Worm (Caenorhabditis elegans) whole organism, L2 larva: ENCODE data around the gene oac-6.
"Not testable (repeated sequence)": the region's sequence is repeated elsewhere in the genome, so short reads cannot be mapped to it uniquely, and the experiment has no call there.

Experiments
- ceh-16 ChIP-seq: fragments of 150-350 bp; optimal IDR thresholded peaks from 2 replicates; lab custom pipeline; 2014; ENCODE audit warnings: missing biosample characterization, missing genetic modification characterization
- lin-11 ChIP-seq: fragments of 150-350 bp; sonication (generic microtip); optimal IDR thresholded peaks from 2 replicates; lab custom pipeline; 2014; ENCODE audit warnings: missing biosample characterization, missing genetic modification characterization, inconsistent platforms, mixed read lengths
- lin-39 ChIP-seq: fragments of 150-350 bp; optimal IDR thresholded peaks from 2 replicates; lab custom pipeline; 2014; ENCODE audit warnings: missing biosample characterization, missing genetic modification reagents, missing genetic modification characterization
- lsy-2 ChIP-seq, 2 experiments: fragments of 150-350 bp in 1 of 2; sonication (generic microtip) in 1 of 2; optimal IDR thresholded peaks; 2 replicates each; lab custom pipeline; 2014 to 2017; ENCODE audit warnings: missing biosample characterization in 2 of 2, missing genetic modification characterization in 2 of 2
- nhr-237 ChIP-seq: fragments of 150-350 bp; optimal IDR thresholded peaks from 2 replicates; lab custom pipeline; 2014; ENCODE audit warnings: missing biosample characterization, missing genetic modification characterization
- nhr-25 ChIP-seq: fragments of 150-350 bp; sonication (generic microtip); optimal IDR thresholded peaks from 3 replicates; lab custom pipeline; 2014; ENCODE audit warnings: missing biosample characterization, missing genetic modification characterization
- nhr-77 ChIP-seq: fragments of 150-350 bp; optimal IDR thresholded peaks from 2 replicates; lab custom pipeline; 2014; ENCODE audit warnings: missing biosample characterization, missing genetic modification characterization
- snpc-4 ChIP-seq: fragments of 150-350 bp; optimal IDR thresholded peaks from 2 replicates; lab custom pipeline; 2014; ENCODE audit warnings: missing biosample characterization, missing genetic modification characterization
- unc-62 ChIP-seq: fragments of 150-350 bp; optimal IDR thresholded peaks from 2 replicates; lab custom pipeline; 2014; ENCODE audit warnings: missing biosample characterization, missing genetic modification reagents, missing genetic modification characterization
- ztf-11 ChIP-seq: sonication (generic microtip); optimal IDR thresholded peaks from 2 replicates; lab custom pipeline; 2017; ENCODE audit warnings: missing biosample characterization, missing genetic modification characterization

DNA sequence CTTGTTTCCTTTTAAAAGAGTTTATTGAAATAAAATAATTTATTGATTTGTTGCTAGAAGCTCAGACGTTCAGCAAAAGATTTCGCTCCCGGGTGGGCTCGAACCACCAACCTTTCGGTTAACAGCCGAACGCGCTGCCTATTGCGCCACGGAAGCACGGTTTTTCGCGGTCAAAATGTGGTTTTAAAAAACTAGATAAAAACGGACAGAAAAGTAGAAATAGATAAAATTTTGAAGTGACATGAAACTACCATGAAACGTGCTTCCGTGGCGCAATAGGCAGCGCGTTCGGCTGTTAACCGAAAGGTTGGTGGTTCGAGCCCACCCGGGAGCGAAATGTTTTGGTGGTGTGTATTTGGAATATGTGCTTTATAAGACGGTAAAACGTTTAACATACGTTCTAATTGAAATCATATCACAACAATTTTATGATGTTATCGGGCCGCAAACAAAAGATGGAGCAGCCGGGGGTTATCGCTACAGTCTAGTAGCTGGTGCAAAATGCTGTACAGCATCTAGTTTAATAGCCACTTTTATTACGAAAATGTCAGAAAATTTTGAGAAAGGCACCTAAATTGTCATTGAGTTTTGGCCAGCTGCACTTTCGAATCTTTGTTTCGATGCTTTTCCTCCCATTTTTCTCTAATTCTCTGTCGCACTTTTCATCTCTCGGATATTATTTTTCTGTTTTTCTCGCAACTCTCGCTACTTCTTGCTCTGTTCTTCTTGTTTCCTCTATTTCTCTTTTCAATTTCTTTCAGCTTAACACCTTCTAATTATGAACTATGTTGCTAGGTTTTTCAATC lies 36.0 kb downstream of the oac-6 start, which contains the start of gene slc-9B.2:
- TF ChIP-seq snpc-4 (tag; lab: Kevin White, UChicago); nhr-77 (tag; lab: Kevin White, UChicago); lin-39 (tag; lab: Kevin White, UChicago); lin-11 (tag; lab: Kevin White, UChicago); unc-62 (GFP tag; lab: Kevin White, UChicago); nhr-237 (tag; lab: Kevin White, UChicago); ztf-11 (tag; lab: Kevin White, UChicago); ceh-16; lsy-2 (tag; optimal IDR thresholded peaks at IDR 0.05; lab: Kevin White, UChicago); nhr-25 (tag; lab: Kevin White, UChicago): not testable (repeated sequence)
